Worm (Caenorhabditis elegans): Measurements from ENCODE around the gene EGAP9.3.
A peak's percentile ranks its signal among the peaks of the same experiment; 100 is the strongest.

Gene EGAP9.3

ce11 chrV:6559585-6559984 is 20.3 kb downstream of the EGAP9.3 start (continued):
- no peak for TF ChIP-seq hmg-1.1 (GFP tag; IDR thresholded peaks at IDR 0.05)
- peak in 1 of 2 experiments; percentile 11 for TF ChIP-seq unc-62 (GFP tag; optimal IDR thresholded peaks at IDR 0.05 in 1 of 2)
- TF ChIP-seq unc-62 (tag; optimal IDR thresholded peaks at IDR 0.05) = no peak
- no peak for TF ChIP-seq Y75B8A.6 (GFP tag; IDR thresholded peaks at IDR 0.05)
- peak; percentile 29 for TF ChIP-seq nhr-48 (tag; optimal IDR thresholded peaks at IDR 0.05)
- no peak for TF ChIP-seq fos-1 (tag; optimal IDR thresholded peaks at IDR 0.05)
- no peak for TF ChIP-seq duxl-1 (tag; optimal IDR thresholded peaks at IDR 0.05; ENCODE audit: poor library complexity)
- no peak for TF ChIP-seq cey-2 (tag; optimal IDR thresholded peaks at IDR 0.05; ENCODE audit: borderline replicate concordance, insufficient read depth)
- TF ChIP-seq nhr-42 (GFP tag; IDR thresholded peaks at IDR 0.05) = no peak
- TF ChIP-seq mdl-1 (tag; optimal IDR thresholded peaks at IDR 0.05) = no peak
- no peak for TF ChIP-seq T20F7.1 (GFP tag; optimal IDR thresholded peaks at IDR 0.05)
- no peak for TF ChIP-seq zag-1 (tag; optimal IDR thresholded peaks at IDR 0.05)
- TF ChIP-seq sdz-12 (GFP tag; optimal IDR thresholded peaks at IDR 0.05) = no peak
- 0 out of 4 replicates have a peak, but pooled peaks of 1 of the 2 experiments have one; percentile 52 for TF ChIP-seq madf-5 (GFP tag; IDR thresholded peaks at IDR 0.05)
- TF ChIP-seq aha-1 (tag) = no peak
- peak; percentile 67 for TF ChIP-seq spr-3 (GFP tag; optimal IDR thresholded peaks at IDR 0.05)
- TF ChIP-seq nhr-6 (tag; optimal IDR thresholded peaks at IDR 0.05) = no peak
- peak in 1 of 2 experiments; percentile 76 for TF ChIP-seq daf-16 (GFP tag; optimal IDR thresholded peaks at IDR 0.05)
- peak; percentile 68 for TF ChIP-seq daf-16 (tag; optimal IDR thresholded peaks at IDR 0.05)
- peak; percentile 67; the same call in 1 of the 2 replicates for TF ChIP-seq dmd-9 (GFP tag; IDR thresholded peaks at IDR 0.05)
- TF ChIP-seq lir-3 (tag; optimal IDR thresholded peaks at IDR 0.05) = peak; percentile 39
- no peak for TF ChIP-seq unc-39 (tag; optimal IDR thresholded peaks at IDR 0.05)

- TF ChIP-seq zfp-3 (GFP tag; conservative IDR thresholded peaks at IDR 0.05) (no peak), F26F4.8 (GFP tag; conservative IDR thresholded peaks at IDR 0.05) (no peak)
Measured at ce11 chrV:6559105-6559504, 20.8 kb downstream of the EGAP9.3 start, which contains the start of gene spp-26. spp-26 (minus strand) TSS chrV:6559205.

- TF ChIP-seq aha-1 (tag) (no peak), ama-1 (optimal IDR thresholded peaks at IDR 0.05) (no peak), T20F7.1 (GFP tag; optimal IDR thresholded peaks at IDR 0.05) (no peak), ztf-11 (tag; optimal IDR thresholded peaks at IDR 0.05) (no peak), hmg-1.1 (GFP tag; IDR thresholded peaks at IDR 0.05) (no peak), mxl-2 (GFP tag; conservative IDR thresholded peaks at IDR 0.05) (no peak), duxl-1 (tag; optimal IDR thresholded peaks at IDR 0.05; ENCODE audit: poor library complexity) (no peak), mxl-3 (GFP tag; optimal IDR thresholded peaks at IDR 0.05) (no peak), Y75B8A.6 (GFP tag; IDR thresholded peaks at IDR 0.05) (no peak), fos-1 (tag; optimal IDR thresholded peaks at IDR 0.05) (no peak), ceh-82 (tag; optimal IDR thresholded peaks at IDR 0.05) (no peak), tra-1 (GFP tag; IDR thresholded peaks at IDR 0.05) (no peak), nhr-41 (GFP tag; IDR thresholded peaks at IDR 0.05) (no peak), mdl-1 (tag; optimal IDR thresholded peaks at IDR 0.05) (no peak), hlh-30 (tag; optimal IDR thresholded peaks at IDR 0.05; ENCODE audit: insufficient read depth) (no peak), lin-38 (GFP tag; IDR thresholded peaks at IDR 0.05) (no peak)
Measured at ce11 chrV:6558103-6558502, 21.8 kb downstream of the EGAP9.3 start, which contains the start of gene spp-20. spp-20 (minus strand) TSS chrV:6558203.

- TF ChIP-seq sdz-12 (GFP tag; optimal IDR thresholded peaks at IDR 0.05) = no peak
- TF ChIP-seq mdt-29 (GFP tag; IDR thresholded peaks at IDR 0.05) = no peak
- no peak for TF ChIP-seq nhr-10 (tag; optimal IDR thresholded peaks at IDR 0.05)
- no peak for TF ChIP-seq zip-2 (tag; optimal IDR thresholded peaks at IDR 0.05)
- no peak for TF ChIP-seq ces-1 (GFP tag; optimal IDR thresholded peaks at IDR 0.05)
- no peak for TF ChIP-seq ztf-7 (tag; optimal IDR thresholded peaks at IDR 0.05)
- TF ChIP-seq lim-7 (GFP tag; IDR thresholded peaks at IDR 0.05) = no peak
- TF ChIP-seq nhr-25 (tag; optimal IDR thresholded peaks at IDR 0.05; ENCODE audit: borderline replicate concordance, insufficient read depth) = no peak
- TF ChIP-seq aha-1 (tag) = no peak
Measured at ce11 chrV:6557035-6557434, 22.9 kb downstream of the EGAP9.3 start, which contains the start of gene spp-27. spp-27 (minus strand) TSS chrV:6557135.

All from whole organism, L4 larva.